Worm (Caenorhabditis elegans): ENCODE results near the gene nhr-258.

DNA sequence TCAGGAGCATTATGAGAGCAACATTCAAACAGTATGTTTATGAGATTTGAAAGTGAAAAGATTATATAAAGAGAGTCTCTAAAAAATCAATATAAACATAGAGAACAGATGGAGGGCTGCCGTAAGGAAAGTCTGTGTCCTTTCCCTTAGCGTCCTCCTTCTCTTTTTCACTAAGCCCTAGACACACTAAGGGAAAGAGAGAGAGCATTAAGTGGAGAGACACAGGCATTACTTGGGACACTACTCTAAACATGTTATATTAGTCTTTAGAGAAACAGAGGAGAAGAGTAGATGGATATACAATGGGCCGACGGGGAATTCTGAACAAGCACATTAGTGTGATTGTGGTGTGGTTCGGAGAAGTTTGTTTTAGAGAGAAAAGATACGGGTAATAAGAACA, 51.6 kb downstream of the nhr-258 start:
- TF ChIP-seq zag-1 (tag; optimal IDR thresholded peaks at IDR 0.05) (no peak), lin-13 (GFP tag; optimal IDR thresholded peaks at IDR 0.05) (no peak), elt-3 (tag; optimal IDR thresholded peaks at IDR 0.05) (no peak), ceh-82 (tag; optimal IDR thresholded peaks at IDR 0.05) (no peak), ztf-11 (tag; optimal IDR thresholded peaks at IDR 0.05) (no peak)

Data from whole organism, L2 larva.